Worm (Caenorhabditis elegans): Measurements from ENCODE around the gene sup-12.

sup-12 gene

ce11 chrX:3914273-3914672 lies 9.9 kb downstream of the sup-12 start:
- TF ChIP-seq ceh-28 (tag; optimal IDR thresholded peaks at IDR 0.05), result no peak
- TF ChIP-seq elt-1 (tag; optimal IDR thresholded peaks at IDR 0.05), result no peak
- no peak for TF ChIP-seq elt-3 (tag; optimal IDR thresholded peaks at IDR 0.05)

- TF ChIP-seq nhr-67 (tag; optimal IDR thresholded peaks at IDR 0.05), result no peak
- TF ChIP-seq egl-27 (tag; optimal IDR thresholded peaks at IDR 0.05), result no peak
- TF ChIP-seq ztf-11 (tag; optimal IDR thresholded peaks at IDR 0.05), result no peak
- TF ChIP-seq elt-2 (tag; optimal IDR thresholded peaks at IDR 0.05), result no peak
- TF ChIP-seq tbx-2 (tag; optimal IDR thresholded peaks at IDR 0.05), result no peak
- TF ChIP-seq nhr-28 (tag; optimal IDR thresholded peaks at IDR 0.05), result no peak
- TF ChIP-seq nhr-12 (tag; optimal IDR thresholded peaks at IDR 0.05), result no peak
- no peak for TF ChIP-seq jun-1 (tag; optimal IDR thresholded peaks at IDR 0.05)
- TF ChIP-seq zag-1 (tag; optimal IDR thresholded peaks at IDR 0.05), result no peak
- no peak for TF ChIP-seq unc-62 (GFP tag; optimal IDR thresholded peaks at IDR 0.05)
- TF ChIP-seq egl-5 (tag; optimal IDR thresholded peaks at IDR 0.05), result no peak
- TF ChIP-seq nfya-1 (tag; optimal IDR thresholded peaks at IDR 0.05; ENCODE audit: insufficient read depth), result no peak
- TF ChIP-seq nhr-25 (tag; optimal IDR thresholded peaks at IDR 0.05), result no peak
- no peak for TF ChIP-seq lin-39 (tag; optimal IDR thresholded peaks at IDR 0.05)
- no peak for TF ChIP-seq skn-1 (tag; optimal IDR thresholded peaks at IDR 0.05)
Measured at ce11 chrX:3915748-3916147, 11.4 kb downstream of the sup-12 start, which contains the start of gene idpp-9. TSS of gene idpp-9 (minus strand) at chrX:3915848.

ce11 chrX:3917013-3917412 lies 12.6 kb downstream of the sup-12 start, which contains the start of gene T22B2.3:
TSS of gene T22B2.3 (plus strand) at chrX:3917313.
- no peak for TF ChIP-seq ceh-28 (tag; optimal IDR thresholded peaks at IDR 0.05)
- no peak for TF ChIP-seq nhr-11 (tag; optimal IDR thresholded peaks at IDR 0.05)
- TF ChIP-seq ceh-16 (tag; optimal IDR thresholded peaks at IDR 0.05), result no peak
- no peak for TF ChIP-seq lin-15B (tag; optimal IDR thresholded peaks at IDR 0.05)
- no peak for TF ChIP-seq egl-5 (tag; optimal IDR thresholded peaks at IDR 0.05)
- no peak for TF ChIP-seq ceh-82 (tag; optimal IDR thresholded peaks at IDR 0.05)
- no peak for TF ChIP-seq nfya-1 (tag; optimal IDR thresholded peaks at IDR 0.05; ENCODE audit: insufficient read depth)
- TF ChIP-seq nhr-237 (tag; optimal IDR thresholded peaks at IDR 0.05), result no peak
- no peak for TF ChIP-seq pha-4 (tag; optimal IDR thresholded peaks at IDR 0.05)

ce11 chrX:3918182-3918581 lies 13.8 kb downstream of the sup-12 start:
- TF ChIP-seq elt-3 (tag; optimal IDR thresholded peaks at IDR 0.05) (no peak), nhr-43 (tag; optimal IDR thresholded peaks at IDR 0.05; ENCODE audit: poor library complexity, severe bottlenecking) (no peak), nhr-76 (tag; optimal IDR thresholded peaks at IDR 0.05) (no peak), unc-62 (GFP tag; optimal IDR thresholded peaks at IDR 0.05) (no peak)

- TF ChIP-seq lin-39 (tag; optimal IDR thresholded peaks at IDR 0.05) (no peak), unc-62 (GFP tag; optimal IDR thresholded peaks at IDR 0.05) (no peak)
Measured at ce11 chrX:3919689-3920088, 15.3 kb downstream of the sup-12 start.

ce11 chrX:3920101-3920500 lies 15.7 kb downstream of the sup-12 start, which contains the start of gene T22B2.2:
TSS of gene T22B2.2 (plus strand) at chrX:3920401.
- TF ChIP-seq nhr-67 (tag; optimal IDR thresholded peaks at IDR 0.05) (no peak), nhr-23 (tag; optimal IDR thresholded peaks at IDR 0.05) (no peak), nhr-28 (tag; optimal IDR thresholded peaks at IDR 0.05) (no peak), mml-1 (tag; optimal IDR thresholded peaks at IDR 0.05) (no peak), skn-1 (tag; optimal IDR thresholded peaks at IDR 0.05) (no peak), sea-2 (GFP tag; optimal IDR thresholded peaks at IDR 0.05) (no peak), ceh-28 (tag; optimal IDR thresholded peaks at IDR 0.05) (no peak), nfya-1 (tag; optimal IDR thresholded peaks at IDR 0.05; ENCODE audit: insufficient read depth) (no peak)

- TF ChIP-seq nhr-23 (tag; optimal IDR thresholded peaks at IDR 0.05) (no peak), R02D3.7 (tag; optimal IDR thresholded peaks at IDR 0.05) (no peak), elt-1 (tag; optimal IDR thresholded peaks at IDR 0.05) (no peak), nhr-237 (tag; optimal IDR thresholded peaks at IDR 0.05) (no peak), fkh-2 (tag; optimal IDR thresholded peaks at IDR 0.05) (no peak), jun-1 (tag; optimal IDR thresholded peaks at IDR 0.05) (no peak), nfya-1 (tag; optimal IDR thresholded peaks at IDR 0.05; ENCODE audit: insufficient read depth) (no peak), ceh-16 (tag; optimal IDR thresholded peaks at IDR 0.05) (no peak), eor-1 (tag; optimal IDR thresholded peaks at IDR 0.05) (no peak), skn-1 (tag; optimal IDR thresholded peaks at IDR 0.05) (no peak), elt-2 (tag; optimal IDR thresholded peaks at IDR 0.05) (no peak), mdl-1 (tag; optimal IDR thresholded peaks at IDR 0.05) (no peak), ztf-4 (tag; optimal IDR thresholded peaks at IDR 0.05) (no peak)
Measured at ce11 chrX:3920747-3921146, 16.4 kb downstream of the sup-12 start.

All from whole organism, L3 larva.